Fruit fly (Drosophila melanogaster) whole organism, embryonic: ENCODE results near the gene CG2889.

ENCODE experiments used
- Adf1 ChIP-seq: fragments of 200-800 bp; sonication (Bioruptor generic); IDR thresholded peaks from 2 replicates; pipeline ENCODE4 v1.3.6; 2022; ENCODE audit warnings: missing biosample characterization, missing genetic modification characterization
- CG10274 ChIP-seq: fragments of 200-800 bp; sonication (Bioruptor generic); optimal IDR thresholded peaks from 3 replicates; lab custom pipeline; 2017; ENCODE audit warnings: missing biosample characterization, mild to moderate bottlenecking, missing genetic modification characterization
- CG11456 ChIP-seq: fragments of 200-800 bp; sonication (Bioruptor generic); IDR thresholded peaks from 3 replicates; pipeline ENCODE4 v1.3.6; 2022; ENCODE audit warnings: missing biosample characterization, missing genetic modification characterization
- CG12299 ChIP-seq: fragments of 200-800 bp; sonication (Bioruptor generic); optimal IDR thresholded peaks from 2 replicates; lab custom pipeline; 2018; ENCODE audit warnings: missing biosample characterization, mild to moderate bottlenecking, missing genetic modification characterization
- CG1603 ChIP-seq: fragments of 200-800 bp; sonication (Bioruptor generic); optimal IDR thresholded peaks from 2 replicates; lab custom pipeline; 2019; ENCODE audit warnings: missing biosample characterization, mild to moderate bottlenecking, missing genetic modification characterization, moderate library complexity
- CG16815 ChIP-seq: fragments of 200-800 bp; sonication (Bioruptor generic); optimal IDR thresholded peaks from 3 replicates; lab custom pipeline; 2017; ENCODE audit warnings: missing biosample characterization, mild to moderate bottlenecking, missing genetic modification characterization
- CG17829 ChIP-seq: fragments of 200-800 bp; optimal IDR thresholded peaks from 2 replicates; lab custom pipeline; 2019; ENCODE audit warnings: missing biosample characterization, mild to moderate bottlenecking, missing genetic modification characterization, moderate library complexity
- CG17912 ChIP-seq: fragments of 200-800 bp; sonication (Bioruptor generic); optimal IDR thresholded peaks from 2 replicates; lab custom pipeline; 2018; ENCODE audit warnings: missing biosample characterization, mild to moderate bottlenecking, missing genetic modification characterization
- CG18262 ChIP-seq: fragments of 200-800 bp; optimal IDR thresholded peaks from 3 replicates; lab custom pipeline; 2019; ENCODE audit warnings: missing biosample characterization, mild to moderate bottlenecking, missing genetic modification characterization, moderate library complexity
- CG2202 ChIP-seq: fragments of 200-800 bp; sonication (Bioruptor generic); optimal IDR thresholded peaks from 2 replicates; lab custom pipeline; 2018; ENCODE audit warnings: missing biosample characterization, mild to moderate bottlenecking, missing genetic modification characterization
- CG2712 ChIP-seq: fragments of 200-800 bp; optimal IDR thresholded peaks from 3 replicates; lab custom pipeline; 2019; ENCODE audit warnings: missing biosample characterization, mild to moderate bottlenecking, missing genetic modification characterization, moderate library complexity
- CG3726 ChIP-seq: fragments of 200-800 bp; sonication (Bioruptor generic); IDR thresholded peaks from 3 replicates; pipeline ENCODE4, ENCODE4 v1.3.6; 2022; ENCODE audit warnings: missing biosample characterization, missing genetic modification characterization
- CG3847 ChIP-seq: fragments of 200-800 bp; sonication (Bioruptor generic); IDR thresholded peaks from 2 replicates; pipeline ENCODE4 v1.3.6; 2022; ENCODE audit warnings: missing biosample characterization, missing genetic modification characterization
- CG6654 ChIP-seq: fragments of 200-800 bp; sonication (Bioruptor generic); optimal IDR thresholded peaks from 2 replicates; lab custom pipeline; 2017; ENCODE audit warnings: missing biosample characterization, mild to moderate bottlenecking, missing genetic modification characterization
- CG6683 ChIP-seq: fragments of 200-800 bp; sonication (Bioruptor generic); optimal IDR thresholded peaks from 2 replicates; lab custom pipeline; 2017; ENCODE audit warnings: missing biosample characterization, mild to moderate bottlenecking, missing genetic modification characterization, missing genetic modification reagents
- CG7786 ChIP-seq: fragments of 200-800 bp; sonication (Bioruptor generic); optimal IDR thresholded peaks from 2 replicates; lab custom pipeline; 2016; ENCODE audit warnings: missing biosample characterization, missing genetic modification characterization
- CG9797 ChIP-seq: fragments of 200-800 bp; sonication (Bioruptor generic); optimal IDR thresholded peaks from 3 replicates; lab custom pipeline; 2018; ENCODE audit warnings: missing biosample characterization, mild to moderate bottlenecking, missing genetic modification characterization
- CoRest ChIP-seq: fragments of 200-800 bp; sonication (Bioruptor generic); optimal IDR thresholded peaks from 3 replicates; lab custom pipeline; 2018; ENCODE audit warnings: missing biosample characterization, mild to moderate bottlenecking, missing genetic modification characterization, moderate library complexity
- Dbx ChIP-seq: fragments of 200-800 bp; sonication (Bioruptor generic); IDR thresholded peaks from 3 replicates; pipeline ENCODE4 v1.3.6; 2022; ENCODE audit warnings: missing biosample characterization, missing genetic modification characterization
- Dip2 ChIP-seq: fragments of 200-800 bp; sonication (Bioruptor generic); IDR thresholded peaks from 2 replicates; pipeline ENCODE4 v1.3.6; 2022; ENCODE audit warnings: missing biosample characterization, missing genetic modification characterization
- E2f1 ChIP-seq: fragments of 200-800 bp; sonication (Bioruptor generic); IDR thresholded peaks from 2 replicates; pipeline ENCODE4 v1.3.6; 2022; ENCODE audit warnings: missing biosample characterization, missing genetic modification characterization
- HLH3B ChIP-seq: fragments of 200-800 bp; sonication (Bioruptor generic); IDR thresholded peaks from 2 replicates; pipeline ENCODE4 v1.3.6; 2022; ENCODE audit warnings: missing biosample characterization, missing genetic modification characterization
- Hr51 ChIP-seq, 2 experiments: fragments of 200-800 bp; sonication (Bioruptor generic); optimal IDR thresholded peaks; 2 replicates in 1 of 2; 3 replicates in 1 of 2; lab custom pipeline; 2016 to 2018; ENCODE audit warnings: missing biosample characterization in 2 of 2, missing genetic modification characterization in 2 of 2, mild to moderate bottlenecking in 1 of 2, moderate library complexity in 1 of 2
- MBD-R2 ChIP-seq: fragments of 200-800 bp; sonication (Bioruptor generic); IDR thresholded peaks from 2 replicates; pipeline ENCODE4 v1.3.6; 2022; ENCODE audit warnings: missing biosample characterization, missing genetic modification characterization
- Med ChIP-seq: fragments of 200-800 bp; sonication (Bioruptor generic); peaks from one replicate; lab custom pipeline; 2016; ENCODE audit warnings: missing biosample characterization, missing genetic modification characterization, mild to moderate bottlenecking, inconsistent platforms, moderate library complexity
- Mrtf ChIP-seq: fragments of 200-800 bp; sonication (Bioruptor generic); IDR thresholded peaks from 3 replicates; pipeline ENCODE4 v1.3.6; 2022; ENCODE audit warnings: missing biosample characterization, missing genetic modification characterization
- Myb ChIP-seq: fragments of 200-800 bp; sonication (Bioruptor generic); optimal IDR thresholded peaks from 2 replicates; lab custom pipeline; 2016; ENCODE audit warnings: missing biosample characterization, missing genetic modification characterization
- Rx ChIP-seq: fragments of 200-800 bp; sonication (Bioruptor generic); IDR thresholded peaks from 2 replicates; pipeline ENCODE4 v1.3.6; 2022; ENCODE audit warnings: missing biosample characterization, missing genetic modification characterization
- Xbp1 ChIP-seq: fragments of 200-800 bp; sonication (Bioruptor generic); optimal IDR thresholded peaks from 3 replicates; lab custom pipeline; 2016; ENCODE audit warnings: missing biosample characterization, mild to moderate bottlenecking, missing genetic modification characterization
- ash1 ChIP-seq: fragments of 200-800 bp; sonication (Bioruptor generic); optimal IDR thresholded peaks from 2 replicates; lab custom pipeline; 2018; ENCODE audit warnings: missing biosample characterization, mild to moderate bottlenecking, missing genetic modification characterization
- bab2 ChIP-seq: fragments of 200-800 bp; sonication (Bioruptor generic); optimal IDR thresholded peaks from 2 replicates; lab custom pipeline; 2016; ENCODE audit warnings: missing biosample characterization, missing genetic modification characterization
- bbx ChIP-seq: fragments of 200-800 bp; sonication (Bioruptor generic); IDR thresholded peaks from 2 replicates; pipeline ENCODE4 v1.3.6; 2022; ENCODE audit warnings: missing biosample characterization, missing genetic modification characterization; ENCODE audit not compliant: partially characterized antibody
- btn ChIP-seq: fragments of 200-800 bp; sonication (Bioruptor generic); optimal IDR thresholded peaks from 2 replicates; lab custom pipeline; 2016; ENCODE audit warnings: missing biosample characterization, missing genetic modification characterization
- cg ChIP-seq: fragments of 200-800 bp; sonication (Bioruptor generic); optimal IDR thresholded peaks from 3 replicates; lab custom pipeline; 2019; ENCODE audit warnings: missing biosample characterization, mild to moderate bottlenecking, missing genetic modification characterization, moderate library complexity
- ems ChIP-seq: fragments of 200-800 bp; sonication (Bioruptor generic); optimal IDR thresholded peaks from 3 replicates; lab custom pipeline; 2016; ENCODE audit warnings: missing biosample characterization, missing genetic modification characterization
- fru ChIP-seq: fragments of >200 bp; optimal IDR thresholded peaks from 2 replicates; lab custom pipeline; 2017
- h ChIP-seq: fragments of >200 bp; optimal IDR thresholded peaks from 2 replicates; lab custom pipeline; 2017
- ham ChIP-seq: fragments of 200-800 bp; sonication (Bioruptor generic); IDR thresholded peaks from 2 replicates; pipeline ENCODE4 v1.3.6; 2022; ENCODE audit warnings: missing biosample characterization, missing genetic modification characterization
- hth ChIP-seq: fragments of >200 bp; optimal IDR thresholded peaks from 2 replicates; lab custom pipeline; 2017; ENCODE audit warnings: inconsistent platforms
- jing ChIP-seq: fragments of 200-800 bp; sonication (Bioruptor generic); optimal IDR thresholded peaks from 2 replicates; lab custom pipeline; 2018; ENCODE audit warnings: missing biosample characterization, mild to moderate bottlenecking, missing genetic modification characterization
- luna ChIP-seq: fragments of 200-800 bp; sonication (Bioruptor generic); optimal IDR thresholded peaks from 2 replicates; lab custom pipeline; 2016; ENCODE audit warnings: missing biosample characterization, missing genetic modification characterization
- mirr ChIP-seq: fragments of 200-800 bp; sonication (Bioruptor generic); optimal IDR thresholded peaks from 3 replicates; lab custom pipeline; 2018; ENCODE audit warnings: missing biosample characterization, mild to moderate bottlenecking, missing genetic modification characterization
- pita ChIP-seq: fragments of 200-800 bp; sonication (Bioruptor generic); optimal IDR thresholded peaks from 2 replicates; lab custom pipeline; 2017; ENCODE audit warnings: missing biosample characterization, mild to moderate bottlenecking, missing genetic modification characterization
- run ChIP-seq: fragments of 200-800 bp; sonication (Bioruptor generic); optimal IDR thresholded peaks from 3 replicates; lab custom pipeline; 2018; ENCODE audit warnings: missing biosample characterization, mild to moderate bottlenecking, missing genetic modification characterization
- sob ChIP-seq: fragments of 200-800 bp; sonication (Bioruptor generic); IDR thresholded peaks from 2 replicates; pipeline ENCODE4 v1.3.6; 2022; ENCODE audit warnings: missing biosample characterization, missing genetic modification characterization
- ssp ChIP-seq: fragments of 200-800 bp; sonication (Bioruptor generic); IDR thresholded peaks from 2 replicates; pipeline ENCODE4 v1.3.6; 2022; ENCODE audit warnings: missing biosample characterization, missing genetic modification characterization
- tin ChIP-seq: fragments of 200-800 bp; sonication (Bioruptor generic); optimal IDR thresholded peaks from 3 replicates; lab custom pipeline; 2016; ENCODE audit warnings: missing biosample characterization, missing genetic modification characterization
- tio ChIP-seq: fragments of 200-800 bp; sonication (Bioruptor generic); optimal IDR thresholded peaks from 2 replicates; lab custom pipeline; 2017; ENCODE audit warnings: missing biosample characterization, missing genetic modification characterization, inconsistent platforms
- tna ChIP-seq: fragments of 200-800 bp; sonication (Bioruptor generic); IDR thresholded peaks from 2 replicates; pipeline ENCODE4 v1.3.6; 2022; ENCODE audit warnings: missing biosample characterization, missing genetic modification characterization; ENCODE audit not compliant: partially characterized antibody
- zf30C ChIP-seq: fragments of 200-800 bp; sonication (Bioruptor generic); optimal IDR thresholded peaks from 3 replicates; lab custom pipeline; 2018; ENCODE audit warnings: missing biosample characterization, mild to moderate bottlenecking, missing genetic modification characterization

CG2889 gene

DNA sequence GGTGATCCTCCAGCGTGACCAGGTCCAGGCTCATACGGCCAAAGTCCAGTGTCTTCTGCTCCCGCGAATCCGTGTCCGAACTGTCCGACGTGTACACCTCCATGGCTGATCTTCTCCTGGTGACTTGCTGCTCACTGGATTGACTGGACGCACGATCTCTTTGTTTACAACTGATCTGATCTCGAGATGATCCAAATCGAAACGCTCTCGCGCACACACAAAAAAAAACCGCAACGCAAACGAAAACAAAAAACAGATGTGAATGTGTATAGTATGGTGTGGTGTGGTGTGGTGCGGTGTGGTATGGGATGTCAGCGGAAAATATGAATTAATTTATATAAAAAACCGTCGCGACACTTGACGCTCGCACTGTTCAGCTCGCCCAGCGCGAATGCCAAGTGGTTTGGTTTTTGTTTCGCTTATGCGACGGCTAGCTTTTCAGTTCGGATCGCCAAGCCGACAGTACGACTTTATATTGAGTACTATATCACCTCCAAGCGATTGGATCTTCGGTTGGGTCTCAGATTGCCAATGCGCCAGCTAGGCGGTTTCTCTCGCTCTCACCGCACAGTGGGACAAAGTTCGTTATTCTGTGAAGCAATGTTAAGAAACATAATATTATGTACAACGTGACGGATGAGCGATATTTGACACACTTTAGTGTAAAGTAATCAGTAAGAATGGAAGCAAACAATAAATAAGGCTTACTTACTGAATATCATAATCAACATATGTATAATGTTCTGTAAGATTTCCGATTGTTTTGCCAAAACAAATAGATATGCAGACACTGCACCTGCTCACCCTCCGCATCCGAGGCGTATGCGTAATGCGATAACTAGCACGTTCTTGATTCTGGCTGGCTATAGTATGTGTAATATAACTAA lies 12.6 kb downstream of the CG2889 start (continued):
- TF ChIP-seq fru (lab: Kevin White, UChicago) (no peak), btn (GFP tag; lab: Kevin White, UChicago) (no peak), CG17829 (tag; lab: Kevin White, UChicago) (peak; percentile 6), ems (GFP tag; lab: Kevin White, UChicago) (peak; percentile 56), CoRest (tag; lab: Kevin White, UChicago) (peak; percentile 57), CG18262 (tag; lab: Kevin White, UChicago) (peak; percentile 42), CG10274 (GFP tag; lab: Kevin White, UChicago) (peak; percentile 49), Dbx (peak; percentile 64), cg (GFP tag; lab: Kevin White, UChicago) (no peak), CG6683 (GFP tag; lab: Kevin White, UChicago) (peak; percentile 21), Med (GFP tag; lab: Kevin White, UChicago) (peak; percentile 91), Hr51 (GFP tag; optimal IDR thresholded peaks at IDR 0.05; lab: Kevin White, UChicago) (peak; percentile 43 to 76), hth (lab: Kevin White, UChicago) (no peak), ssp (GFP tag; lab: Robert Waterston, UW) (0 out of 2 replicates have a peak, but pooled peaks have one; percentile 24), CG3847 (GFP tag; lab: Robert Waterston, UW) (peak; percentile 64), Dip2 (GFP tag; lab: Robert Waterston, UW) (no peak), HLH3B (GFP tag; lab: Robert Waterston, UW) (peak; percentile 32; the same call in 1 of the 2 replicates), tio (no peak), CG2712 (tag; lab: Kevin White, UChicago) (peak; percentile 42), mirr (peak; percentile 71), zf30C (GFP tag; lab: Kevin White, UChicago) (no peak), run (tag; lab: Kevin White, UChicago) (no peak), CG11456 (0 out of 3 replicates have a peak, but pooled peaks have one; percentile 42), CG7786 (GFP tag; lab: Kevin White, UChicago) (peak; percentile 69), Mrtf (GFP tag; lab: Robert Waterston, UW) (no peak), CG12299 (tag; lab: Kevin White, UChicago) (peak; percentile 36), Adf1 (GFP tag; lab: Robert Waterston, UW) (peak; percentile 54), CG2202 (tag; lab: Kevin White, UChicago) (no peak), CG6654 (GFP tag; lab: Kevin White, UChicago) (peak; percentile 6), sob (GFP tag; lab: Robert Waterston, UW) (peak; percentile 63), E2f1 (GFP tag; lab: Robert Waterston, UW) (peak; percentile 58; the same call in 1 of the 2 replicates), jing (GFP tag; lab: Kevin White, UChicago) (peak; percentile 1), CG9797 (GFP tag; lab: Kevin White, UChicago) (no peak), bab2 (GFP tag; lab: Kevin White, UChicago) (peak; percentile 50), Rx (GFP tag; lab: Robert Waterston, UW) (peak; percentile 22; the same call in 1 of the 2 replicates), Xbp1 (GFP tag; lab: Kevin White, UChicago) (peak; percentile 48), MBD-R2 (GFP tag; lab: Robert Waterston, UW) (peak; percentile 43; the same call in 1 of the 2 replicates), pita (GFP tag; lab: Kevin White, UChicago) (no peak), Myb (peak; percentile 34), bbx (GFP tag; lab: Robert Waterston, UW) (no peak), ham (GFP tag; lab: Robert Waterston, UW) (no peak), CG3726 (GFP tag; lab: Robert Waterston, UW) (0 out of 3 replicates have a peak, but pooled peaks have one; percentile 46), CG16815 (GFP tag; lab: Kevin White, UChicago) (peak; percentile 32), ash1 (no peak), tin (GFP tag; lab: Kevin White, UChicago) (no peak), CG1603 (tag; lab: Kevin White, UChicago) (peak; percentile 63), tna (no peak), luna (GFP tag; lab: Kevin White, UChicago) (no peak), h (lab: Kevin White, UChicago) (no peak), CG17912 (GFP tag; lab: Kevin White, UChicago) (no peak)
